Fruit fly (Drosophila melanogaster) whole organism, embryonic: ENCODE results near the gene put.
A peak's percentile ranks its signal among the peaks of the same experiment; 100 is the strongest.

Experiments used
- Asciz ChIP-seq: fragments of 200-800 bp; sonication (Bioruptor generic); optimal IDR thresholded peaks from 2 replicates; lab custom pipeline; 2017; ENCODE audit warnings: missing biosample characterization, mild to moderate bottlenecking, missing genetic modification characterization, missing genetic modification reagents
- Awh ChIP-seq: fragments of 200-800 bp; sonication (Bioruptor generic); IDR thresholded peaks from 2 replicates; pipeline ENCODE4, ENCODE4 v1.3.6; 2022; ENCODE audit warnings: missing biosample characterization, missing genetic modification characterization
- C15 ChIP-seq: fragments of 200-800 bp; sonication (Bioruptor generic); IDR thresholded peaks from 3 replicates; pipeline ENCODE4 v1.3.6; 2022; ENCODE audit warnings: missing biosample characterization, missing genetic modification characterization
- CG10462 ChIP-seq: fragments of 200-800 bp; sonication (Bioruptor generic); optimal IDR thresholded peaks from 2 replicates; lab custom pipeline; 2016; ENCODE audit warnings: missing biosample characterization, missing genetic modification characterization
- CG12299 ChIP-seq: fragments of 200-800 bp; sonication (Bioruptor generic); optimal IDR thresholded peaks from 2 replicates; lab custom pipeline; 2018; ENCODE audit warnings: missing biosample characterization, mild to moderate bottlenecking, missing genetic modification characterization
- CG14050 ChIP-seq: fragments of 200-800 bp; sonication (Bioruptor generic); IDR thresholded peaks from 3 replicates; pipeline ENCODE4 v1.3.6; 2022; ENCODE audit warnings: missing biosample characterization, missing genetic modification characterization
- CG15011 ChIP-seq: fragments of 200-800 bp; sonication (Bioruptor generic); optimal IDR thresholded peaks from 3 replicates; lab custom pipeline; 2018; ENCODE audit warnings: missing biosample characterization, mild to moderate bottlenecking, missing genetic modification characterization
- CG16863 ChIP-seq: fragments of 200-800 bp; sonication (Bioruptor generic); optimal IDR thresholded peaks from 3 replicates; lab custom pipeline; 2016; ENCODE audit warnings: missing biosample characterization, missing genetic modification characterization
- CG18262 ChIP-seq: fragments of 200-800 bp; optimal IDR thresholded peaks from 3 replicates; lab custom pipeline; 2019; ENCODE audit warnings: missing biosample characterization, mild to moderate bottlenecking, missing genetic modification characterization, moderate library complexity
- CG2875 ChIP-seq: fragments of 200-800 bp; sonication (Bioruptor generic); optimal IDR thresholded peaks from 2 replicates; lab custom pipeline; 2017; ENCODE audit warnings: missing biosample characterization, mild to moderate bottlenecking, missing genetic modification characterization, missing genetic modification reagents
- CG33213 ChIP-seq: fragments of 200-800 bp; sonication (Bioruptor generic); optimal IDR thresholded peaks from 3 replicates; lab custom pipeline; 2016; ENCODE audit warnings: missing biosample characterization, missing genetic modification characterization
- CG33557 ChIP-seq: fragments of 200-800 bp; sonication (Bioruptor generic); optimal IDR thresholded peaks from 2 replicates; lab custom pipeline; 2019; ENCODE audit warnings: missing biosample characterization, mild to moderate bottlenecking, missing genetic modification characterization, moderate library complexity
- CG3847 ChIP-seq: fragments of 200-800 bp; sonication (Bioruptor generic); IDR thresholded peaks from 2 replicates; pipeline ENCODE4 v1.3.6; 2022; ENCODE audit warnings: missing biosample characterization, missing genetic modification characterization
- CG3995 ChIP-seq: fragments of 200-800 bp; sonication (Bioruptor generic); optimal IDR thresholded peaks from 3 replicates; lab custom pipeline; 2016; ENCODE audit warnings: missing biosample characterization, missing genetic modification characterization
- CG43689 ChIP-seq: fragments of 200-800 bp; sonication (Bioruptor generic); IDR thresholded peaks from 2 replicates; pipeline ENCODE4 v1.3.6; 2022; ENCODE audit warnings: missing biosample characterization, missing genetic modification characterization
- CG5953 ChIP-seq: fragments of 200-800 bp; sonication (Bioruptor generic); IDR thresholded peaks from 2 replicates; pipeline ENCODE4 v1.3.6; 2022; ENCODE audit warnings: missing biosample characterization, missing genetic modification characterization
- CG6254 ChIP-seq: fragments of 200-800 bp; sonication (Bioruptor generic); optimal IDR thresholded peaks from 3 replicates; lab custom pipeline; 2017; ENCODE audit warnings: mild to moderate bottlenecking, missing biosample characterization, missing genetic modification reagents, missing genetic modification characterization
- CG6791 ChIP-seq: fragments of 200-800 bp; sonication (Bioruptor generic); IDR thresholded peaks from 3 replicates; pipeline ENCODE4 v1.3.6; 2022; ENCODE audit warnings: missing biosample characterization, missing genetic modification characterization; ENCODE audit not compliant: partially characterized antibody
- CG9215 ChIP-seq: fragments of 200-800 bp; sonication (Bioruptor generic); IDR thresholded peaks from 2 replicates; pipeline ENCODE4 v1.3.6; 2022; ENCODE audit warnings: missing biosample characterization, missing genetic modification characterization
- CG9437 ChIP-seq: fragments of 200-800 bp; sonication (Bioruptor generic); optimal IDR thresholded peaks from 2 replicates; lab custom pipeline; 2018; ENCODE audit warnings: missing biosample characterization, mild to moderate bottlenecking, missing genetic modification characterization
- CG9932 ChIP-seq: fragments of 200-800 bp; sonication (Bioruptor generic); IDR thresholded peaks from 2 replicates; pipeline ENCODE4 v1.3.6; 2022; ENCODE audit warnings: missing biosample characterization, missing genetic modification characterization
- CHES-1-like ChIP-seq: fragments of 200-800 bp; sonication (Bioruptor generic); optimal IDR thresholded peaks from 2 replicates; lab custom pipeline; 2016; ENCODE audit warnings: missing biosample characterization, missing genetic modification characterization
- Chrac-16 ChIP-seq: fragments of 200-800 bp; sonication (Bioruptor generic); optimal IDR thresholded peaks from 3 replicates; lab custom pipeline; 2016; ENCODE audit warnings: missing biosample characterization, missing genetic modification characterization
- Fer1 ChIP-seq: fragments of 200-800 bp; sonication (Bioruptor generic); optimal IDR thresholded peaks from 2 replicates; lab custom pipeline; 2017; ENCODE audit warnings: missing biosample characterization, mild to moderate bottlenecking, missing genetic modification characterization
- H2.0 ChIP-seq: fragments of 200-800 bp; sonication (Bioruptor generic); IDR thresholded peaks from 2 replicates; pipeline ENCODE4 v1.3.6; 2022; ENCODE audit warnings: missing biosample characterization, missing genetic modification characterization
- HmgD ChIP-seq: fragments of 200-800 bp; sonication (Bioruptor generic); optimal IDR thresholded peaks from 3 replicates; lab custom pipeline; 2016; ENCODE audit warnings: missing biosample characterization, missing genetic modification characterization
- Jarid2 ChIP-seq: fragments of 200-800 bp; sonication (Bioruptor generic); optimal IDR thresholded peaks from 3 replicates; lab custom pipeline; 2017; ENCODE audit warnings: mild to moderate bottlenecking, missing biosample characterization, missing genetic modification reagents, missing genetic modification characterization
- Neu2 ChIP-seq: fragments of 200-800 bp; sonication (Bioruptor generic); optimal IDR thresholded peaks from 3 replicates; lab custom pipeline; 2016; ENCODE audit warnings: missing biosample characterization, missing genetic modification characterization, borderline replicate concordance
- Nf-YA ChIP-seq: fragments of 200-800 bp; sonication (Bioruptor generic); IDR thresholded peaks from 2 replicates; pipeline ENCODE4 v1.3.6; 2022; ENCODE audit warnings: missing biosample characterization, missing genetic modification characterization
- Nf-YB ChIP-seq: fragments of 200-800 bp; sonication (Bioruptor generic); optimal IDR thresholded peaks from 3 replicates; lab custom pipeline; 2019; ENCODE audit warnings: missing biosample characterization, mild to moderate bottlenecking, missing genetic modification characterization, moderate library complexity
- Stat92E ChIP-seq, 3 experiments: fragments of >200 bp in 2 of 3; fragments of 200-800 bp in 1 of 3; sonication (Bioruptor generic) in 1 of 3; optimal IDR thresholded peaks; 2 replicates each; lab custom pipeline; 2017 to 2019; ENCODE audit warnings: missing biosample characterization in 3 of 3, missing genetic modification characterization in 3 of 3, mild to moderate bottlenecking in 1 of 3, moderate library complexity in 1 of 3
- amos ChIP-seq: fragments of 200-800 bp; sonication (Bioruptor generic); IDR thresholded peaks from 2 replicates; pipeline ENCODE4 v1.3.6; 2022; ENCODE audit warnings: missing biosample characterization, missing genetic modification characterization; ENCODE audit not compliant: partially characterized antibody
- cas ChIP-seq: fragments of 200-800 bp; sonication (Bioruptor generic); IDR thresholded peaks from 2 replicates; pipeline ENCODE4 v1.3.6; 2022; ENCODE audit warnings: missing biosample characterization, missing genetic modification characterization
- danr ChIP-seq: fragments of 200-800 bp; sonication (Bioruptor generic); IDR thresholded peaks from 2 replicates; pipeline ENCODE4 v1.3.6; 2022; ENCODE audit warnings: missing biosample characterization, missing genetic modification characterization
- esg ChIP-seq: fragments of 200-800 bp; sonication (Bioruptor generic); conservative IDR thresholded peaks from 2 replicates; pipeline ENCODE4 v1.3.6; 2022; ENCODE audit warnings: missing biosample characterization, missing genetic modification characterization
- gcm2 ChIP-seq: fragments of 200-800 bp; sonication (Bioruptor generic); optimal IDR thresholded peaks from 2 replicates; lab custom pipeline; 2016; ENCODE audit warnings: missing biosample characterization, missing genetic modification characterization
- lilli ChIP-seq: fragments of 200-800 bp; sonication (Bioruptor generic); optimal IDR thresholded peaks from 3 replicates; lab custom pipeline; 2016; ENCODE audit warnings: missing biosample characterization, missing genetic modification characterization
- pfk ChIP-seq: fragments of 200-800 bp; sonication (Bioruptor generic); optimal IDR thresholded peaks from 2 replicates; lab custom pipeline; 2018; ENCODE audit warnings: missing biosample characterization, mild to moderate bottlenecking, missing genetic modification characterization, moderate library complexity
- phol ChIP-seq: fragments of 200-800 bp; sonication (Bioruptor generic); optimal IDR thresholded peaks from 3 replicates; lab custom pipeline; 2018; ENCODE audit warnings: missing biosample characterization, mild to moderate bottlenecking, missing genetic modification characterization, moderate library complexity
- pnt ChIP-seq: fragments of 200-800 bp; sonication (Bioruptor generic); optimal IDR thresholded peaks from 3 replicates; lab custom pipeline; 2016; ENCODE audit warnings: missing biosample characterization, missing genetic modification characterization
- pros ChIP-seq: fragments of 200-800 bp; sonication (Bioruptor generic); optimal IDR thresholded peaks from 3 replicates; lab custom pipeline; 2019; ENCODE audit warnings: missing biosample characterization, mild to moderate bottlenecking, missing genetic modification characterization, moderate library complexity
- salm ChIP-seq: fragments of 200-800 bp; sonication (Bioruptor generic); optimal IDR thresholded peaks from 2 replicates; lab custom pipeline; 2018; ENCODE audit warnings: missing biosample characterization, mild to moderate bottlenecking, missing genetic modification characterization
- scrt ChIP-seq: fragments of 200-800 bp; sonication (Bioruptor generic); optimal IDR thresholded peaks from 2 replicates; lab custom pipeline; 2018; ENCODE audit warnings: missing biosample characterization, mild to moderate bottlenecking, missing genetic modification characterization, moderate library complexity
- shn ChIP-seq: fragments of 200-800 bp; sonication (Bioruptor generic); optimal IDR thresholded peaks from 3 replicates; lab custom pipeline; 2016; ENCODE audit warnings: missing biosample characterization, missing genetic modification characterization
- ssp ChIP-seq: fragments of 200-800 bp; sonication (Bioruptor generic); IDR thresholded peaks from 2 replicates; pipeline ENCODE4 v1.3.6; 2022; ENCODE audit warnings: missing biosample characterization, missing genetic modification characterization
- sug ChIP-seq: fragments of 200-800 bp; optimal IDR thresholded peaks from 2 replicates; lab custom pipeline; 2019; ENCODE audit warnings: missing biosample characterization, mild to moderate bottlenecking, missing genetic modification characterization, moderate library complexity
- tin ChIP-seq: fragments of 200-800 bp; sonication (Bioruptor generic); optimal IDR thresholded peaks from 3 replicates; lab custom pipeline; 2016; ENCODE audit warnings: missing biosample characterization, missing genetic modification characterization
- tup ChIP-seq: fragments of 200-800 bp; sonication (Bioruptor generic); optimal IDR thresholded peaks from 2 replicates; lab custom pipeline; 2016; ENCODE audit warnings: missing biosample characterization, mild to moderate bottlenecking, missing genetic modification characterization, moderate library complexity
- zfh2 ChIP-seq: fragments of 200-800 bp; sonication (Bioruptor generic); optimal IDR thresholded peaks from 2 replicates; lab custom pipeline; 2016; ENCODE audit warnings: missing biosample characterization, missing genetic modification characterization

Gene put

dm6 chr3R:14649307-14650239 is 24.1 kb upstream of the put start (continued):
- TF ChIP-seq Fer1, result no peak
- TF ChIP-seq CG16863 (GFP tag; lab: Kevin White, UChicago), result peak; percentile 14
- TF ChIP-seq CG12299 (tag; lab: Kevin White, UChicago), result no peak
- TF ChIP-seq CG3995 (GFP tag; lab: Kevin White, UChicago), result peak; percentile 9
- no peak for TF ChIP-seq CG9437 (GFP tag; lab: Kevin White, UChicago)
- TF ChIP-seq Nf-YA (GFP tag; lab: Robert Waterston, UW), result no peak
- TF ChIP-seq CG2875 (GFP tag; lab: Kevin White, UChicago), result peak; percentile 11
- TF ChIP-seq H2.0 (GFP tag; lab: Robert Waterston, UW), result no peak
- no peak for TF ChIP-seq scrt (GFP tag; lab: Kevin White, UChicago)
- TF ChIP-seq sug (tag; lab: Kevin White, UChicago), result no peak
- TF ChIP-seq Stat92E (GFP tag; optimal IDR thresholded peaks at IDR 0.05; lab: Kevin White, UChicago), result no peak
- TF ChIP-seq phol, result peak; percentile 34
- no peak for TF ChIP-seq CHES-1-like
- no peak for TF ChIP-seq Awh (GFP tag; lab: Robert Waterston, UW)
- no peak for TF ChIP-seq Neu2
- TF ChIP-seq Jarid2 (GFP tag; lab: Kevin White, UChicago), result no peak
- no peak for TF ChIP-seq zfh2
- no peak for TF ChIP-seq CG9215 (GFP tag; lab: Robert Waterston, UW)
- TF ChIP-seq C15 (GFP tag; lab: Robert Waterston, UW), result no peak
- TF ChIP-seq CG6254 (GFP tag; lab: Kevin White, UChicago), result peak; percentile 2
- TF ChIP-seq CG9932 (GFP tag; lab: Robert Waterston, UW), result no peak
- no peak for TF ChIP-seq CG14050
- no peak for TF ChIP-seq CG10462 (GFP tag; lab: Kevin White, UChicago)
- no peak for TF ChIP-seq danr (GFP tag; lab: Robert Waterston, UW)
- TF ChIP-seq Chrac-16 (GFP tag; lab: Kevin White, UChicago), result no peak
- TF ChIP-seq ssp (GFP tag; lab: Robert Waterston, UW), result no peak
- no peak for TF ChIP-seq shn
- TF ChIP-seq pfk (GFP tag; lab: Kevin White, UChicago), result no peak
- peak; percentile 24 for TF ChIP-seq Asciz (GFP tag; lab: Kevin White, UChicago)
- TF ChIP-seq CG5953 (GFP tag; lab: Robert Waterston, UW), result no peak
- peak; percentile 32 for TF ChIP-seq pros
- no peak for TF ChIP-seq gcm2 (GFP tag; lab: Kevin White, UChicago)
- no peak for TF ChIP-seq CG15011
- TF ChIP-seq pnt, result no peak
- TF ChIP-seq tup (GFP tag; lab: Kevin White, UChicago), result no peak
- no peak for TF ChIP-seq CG43689 (GFP tag; lab: Robert Waterston, UW)
- TF ChIP-seq lilli, result peak; percentile 49
- no peak for TF ChIP-seq salm (tag; lab: Kevin White, UChicago)
- no peak for TF ChIP-seq Nf-YB (GFP tag; lab: Kevin White, UChicago)
- no peak for TF ChIP-seq CG33213
- no peak for TF ChIP-seq CG3847 (GFP tag; lab: Robert Waterston, UW)
- no peak for TF ChIP-seq HmgD (GFP tag; lab: Kevin White, UChicago)
- no peak for TF ChIP-seq CG33557 (GFP tag; lab: Kevin White, UChicago)
- TF ChIP-seq amos (GFP tag; lab: Robert Waterston, UW), result no peak
- no peak for TF ChIP-seq CG6791
- TF ChIP-seq esg (GFP tag; lab: Robert Waterston, UW), result no peak
- TF ChIP-seq CG18262 (tag; lab: Kevin White, UChicago), result peak; percentile 43
- TF ChIP-seq cas (GFP tag; lab: Robert Waterston, UW), result no peak
- TF ChIP-seq tin (GFP tag; lab: Kevin White, UChicago), result no peak
